Worm (Caenorhabditis elegans): ENCODE data around the gene C14C10.5.

ce11 chrV:12576495-12576947 lies 23.5 kb upstream of the C14C10.5 start, which contains the start of gene grl-23:
- TF ChIP-seq hnd-1 (tag; optimal IDR thresholded peaks at IDR 0.05) (no peak), pes-1 (GFP tag; IDR thresholded peaks at IDR 0.05) (no peak), flt-1 (GFP tag; IDR thresholded peaks at IDR 0.05) (no peak), ama-1 (optimal IDR thresholded peaks at IDR 0.05) (no peak), scrt-1 (GFP tag; IDR thresholded peaks at IDR 0.05) (no peak), tra-4 (tag; optimal IDR thresholded peaks at IDR 0.05) (no peak), hmg-4 (GFP tag; optimal IDR thresholded peaks at IDR 0.05) (no peak), ets-7 (tag; optimal IDR thresholded peaks at IDR 0.05) (no peak)
